Worm (Caenorhabditis elegans) whole organism, mixed stage, embryonic: ENCODE results near the gene W07G4.5.

Experiments used
- ces-1 ChIP-seq: fragments of 150-350 bp; optimal IDR thresholded peaks from 2 replicates; lab custom pipeline; 2014; ENCODE audit warnings: missing biosample characterization, missing genetic modification reagents, missing genetic modification characterization
- elt-3 ChIP-seq: fragments of 150-350 bp; optimal IDR thresholded peaks from 2 replicates; lab custom pipeline; 2014; ENCODE audit warnings: missing biosample characterization, missing genetic modification characterization
- ham-2 ChIP-seq: fragments of 200-800 bp; sonication (Bioruptor generic); optimal IDR thresholded peaks from 2 replicates; lab custom pipeline; 2018; ENCODE audit warnings: mild to moderate bottlenecking, missing genetic modification characterization, missing compliant biosample characterization
- lin-13 ChIP-seq: fragments of 150-350 bp; optimal IDR thresholded peaks from 2 replicates; lab custom pipeline; 2014; ENCODE audit warnings: missing biosample characterization, missing genetic modification characterization
- lin-32 ChIP-seq: fragments of 200-800 bp; sonication (Bioruptor generic); optimal IDR thresholded peaks from 2 replicates; lab custom pipeline; 2018; ENCODE audit warnings: mild to moderate bottlenecking, missing genetic modification characterization, missing compliant biosample characterization
- mep-1 ChIP-seq: fragments of 150-350 bp; optimal IDR thresholded peaks from 2 replicates; lab custom pipeline; 2017; ENCODE audit warnings: missing biosample characterization, missing genetic modification reagents, missing genetic modification characterization, inconsistent platforms
- nhr-28 ChIP-seq: fragments of 150-350 bp; optimal IDR thresholded peaks from 2 replicates; lab custom pipeline; 2014; ENCODE audit warnings: missing biosample characterization, missing genetic modification characterization
- sptf-1 ChIP-seq: sonication (generic microtip); optimal IDR thresholded peaks from 2 replicates; lab custom pipeline; 2017; ENCODE audit warnings: mild to moderate bottlenecking, missing genetic modification characterization, moderate library complexity, missing compliant biosample characterization
- unc-39 ChIP-seq: fragments of 150-350 bp; optimal IDR thresholded peaks from 2 replicates; lab custom pipeline; 2014; ENCODE audit warnings: missing biosample characterization, missing genetic modification characterization

- TF ChIP-seq lin-13 (tag; lab: Kevin White, UChicago) (no peak), lin-32 (GFP tag; lab: Kevin White, UChicago) (no peak), ces-1 (GFP tag; lab: Kevin White, UChicago) (no peak), nhr-28 (tag; lab: Kevin White, UChicago) (no peak), unc-39 (tag; lab: Kevin White, UChicago) (no peak), mep-1 (tag; lab: Kevin White, UChicago) (no peak), sptf-1 (tag; lab: Kevin White, UChicago) (no peak), ham-2 (GFP tag; lab: Kevin White, UChicago) (no peak), elt-3 (tag; lab: Kevin White, UChicago) (no peak)
Observed at ce11 chrV:13013158-13013557, 34.6 kb upstream of the W07G4.5 start, which contains the start of gene try-10.
